Worm (Caenorhabditis elegans) whole organism, midembryonic: Measurements from ENCODE around the gene F53G2.12.

Experiments
- T22C8.4 ChIP-seq: fragments of 200-800 bp; sonication (Bioruptor generic); IDR thresholded peaks from 2 replicates; pipeline ENCODE4 v1.3.6; 2022; ENCODE audit warnings: missing genetic modification characterization, missing compliant biosample characterization
- cog-1 ChIP-seq: sonication (generic microtip); optimal IDR thresholded peaks from 2 replicates; lab custom pipeline; 2016; ENCODE audit warnings: missing genetic modification characterization, missing compliant biosample characterization
- flt-1 ChIP-seq: fragments of 200-800 bp; sonication (Bioruptor generic); IDR thresholded peaks from 2 replicates; pipeline ENCODE4 v1.3.6; 2022; ENCODE audit warnings: missing genetic modification characterization, missing compliant biosample characterization
- med-1 ChIP-seq: sonication (generic microtip); optimal IDR thresholded peaks from 2 replicates; lab custom pipeline; 2017; ENCODE audit warnings: missing genetic modification characterization, mild to moderate bottlenecking, missing compliant biosample characterization, antibody characterized with exemption, missing genetic modification reagents; ENCODE audit not compliant: insufficient read depth
- ref-1 ChIP-seq: fragments of 200-800 bp; sonication (Bioruptor generic); conservative IDR thresholded peaks from 2 replicates; pipeline ENCODE4 v1.3.6; 2022; ENCODE audit warnings: missing genetic modification reagents, missing genetic modification characterization, missing compliant biosample characterization
- tab-1 ChIP-seq: fragments of 200-800 bp; sonication (Bioruptor generic); IDR thresholded peaks from 2 replicates; pipeline ENCODE4 v1.3.6; 2022; ENCODE audit warnings: missing genetic modification characterization, missing compliant biosample characterization
- ztf-23 ChIP-seq: fragments of 200-800 bp; sonication (Bioruptor generic); IDR thresholded peaks from 2 replicates; pipeline ENCODE4 v1.3.6; 2022; ENCODE audit warnings: missing genetic modification reagents, missing genetic modification characterization, missing compliant biosample characterization
- ztf-29 ChIP-seq: fragments of 200-800 bp; sonication (Bioruptor generic); IDR thresholded peaks from 2 replicates; pipeline ENCODE4 v1.3.6; 2022; ENCODE audit warnings: missing genetic modification reagents, missing genetic modification characterization, missing compliant biosample characterization

DNA sequence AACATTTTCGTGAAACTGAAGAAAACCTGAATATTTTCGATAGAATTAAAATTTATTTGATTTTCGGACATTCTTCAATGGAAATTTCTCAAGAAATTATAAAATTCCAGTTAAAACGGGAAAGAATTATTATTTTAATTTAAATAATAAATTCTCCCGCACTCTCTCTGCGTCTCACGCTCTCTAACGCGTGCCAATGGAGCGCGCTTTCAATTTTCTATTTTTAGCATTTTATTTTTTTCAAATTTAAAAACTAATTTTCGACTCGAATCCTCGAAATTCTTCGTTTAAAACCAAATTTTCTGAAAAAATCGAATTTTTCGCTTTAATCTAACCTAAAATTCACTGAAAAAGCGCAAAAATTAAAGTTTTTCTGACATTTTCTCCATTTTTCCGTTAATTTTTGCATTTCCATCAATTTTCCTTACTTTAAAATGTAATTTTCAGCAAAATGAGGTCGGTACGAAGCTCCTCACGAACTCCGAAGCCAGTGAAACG lies 25.6 kb upstream of the F53G2.12 start, which contains the start of gene gbas-1:
- TF ChIP-seq flt-1 (no peak), ref-1 (no peak), ztf-29 (no peak), ztf-23 (GFP tag; lab: Robert Waterston, UW) (no peak), T22C8.4 (GFP tag; lab: Robert Waterston, UW) (no peak), tab-1 (GFP tag; lab: Robert Waterston, UW) (no peak), med-1 (GFP tag; lab: Kevin White, UChicago) (no peak), cog-1 (tag; lab: Kevin White, UChicago) (no peak)
